Fruit fly (Drosophila melanogaster): ENCODE results near the gene lute.

- TF ChIP-seq insv (optimal IDR thresholded peaks at IDR 0.05) (no peak), Myc (optimal IDR thresholded peaks at IDR 0.05) (no peak), ttk (optimal IDR thresholded peaks at IDR 0.05) (no peak), psq (optimal IDR thresholded peaks at IDR 0.05) (no peak), Sin3A (optimal IDR thresholded peaks at IDR 0.05) (no peak), h (optimal IDR thresholded peaks at IDR 0.05) (no peak)
These were observed 11.6 kb downstream of the lute start, which contains the start of the genes Brf and sds22 for dm6 chr3R:17391313-17391845.

All from Kc167 (cell line).